Worm (Caenorhabditis elegans) whole organism, L4/young adult: Measurements from ENCODE around the gene frm-2.

Source experiments
- W03F9.2 ChIP-seq: fragments of 150-350 bp; optimal IDR thresholded peaks from 2 replicates; lab custom pipeline; 2014; ENCODE audit warnings: missing biosample characterization, missing genetic modification characterization
- dao-5 ChIP-seq: sonication (generic microtip); optimal IDR thresholded peaks from 2 replicates; lab custom pipeline; 2016; ENCODE audit warnings: missing genotype, missing genetic modification characterization, moderate library complexity, missing compliant biosample characterization
- him-1 ChIP-seq: sonication (generic microtip); optimal IDR thresholded peaks from 2 replicates; lab custom pipeline; 2016; ENCODE audit warnings: missing genotype, missing genetic modification reagents, missing genetic modification characterization, missing compliant biosample characterization

ce11 chrIII:5975005-5975730, 6.8 kb downstream of the frm-2 start, which contains the start of gene mlp-1:
- TF ChIP-seq W03F9.2 = no peak
- no peak for TF ChIP-seq dao-5
- no peak for TF ChIP-seq him-1 (tag; lab: Kevin White, UChicago)
